Fruit fly (Drosophila melanogaster) Kc167 (cell line): ENCODE data around the gene Gr97a.

Experiments
- Myc ChIP-seq: fragments of >200 bp; optimal IDR thresholded peaks from 2 replicates; lab custom pipeline; 2017; ENCODE audit warnings: missing external identifiers
- insv ChIP-seq: fragments of >200 bp; optimal IDR thresholded peaks from 3 replicates; lab custom pipeline; 2018; ENCODE audit warnings: missing external identifiers
- psq ChIP-seq: fragments of >200 bp; optimal IDR thresholded peaks from 2 replicates; lab custom pipeline; 2017; ENCODE audit warnings: missing external identifiers

dm6 chr3R:26989802-26990509 is 23.7 kb upstream of the Gr97a start, which contains the start of gene CG31076:
- no peak for TF ChIP-seq insv
- TF ChIP-seq psq: no peak
- TF ChIP-seq Myc (lab: Kevin White, UChicago): no peak
